Fruit fly (Drosophila melanogaster) whole organism: Measurements from ENCODE around the gene CG15721.

Source experiments
- CG8478 ChIP-seq: fragments of >200 bp; optimal IDR thresholded peaks from 2 replicates; lab custom pipeline; 2018; ENCODE audit warnings: inconsistent platforms
- EcR ChIP-seq, 2 experiments: fragments of >200 bp; optimal IDR thresholded peaks; 2 replicates each; lab custom pipeline; 2017; ENCODE audit warnings: missing biosample characterization in 2 of 2, missing genetic modification characterization in 2 of 2, missing genetic modification reagents in 2 of 2
- pan ChIP-seq: fragments of >200 bp; optimal IDR thresholded peaks from 2 replicates; lab custom pipeline; 2017
- usp ChIP-seq: fragments of >200 bp; optimal IDR thresholded peaks from 2 replicates; lab custom pipeline; 2017; ENCODE audit warnings: missing biosample characterization, missing genetic modification characterization, mixed read lengths

- no peak for TF ChIP-seq pan
- TF ChIP-seq CG8478 (lab: Kevin White, UChicago), result no peak
- no peak for TF ChIP-seq usp (GFP tag; lab: Kevin White, UChicago)
- TF ChIP-seq EcR (GFP tag; optimal IDR thresholded peaks at IDR 0.05; lab: Kevin White, UChicago), result no peak
Observed at dm6 chrX:12927612-12928011, 42.9 kb upstream of the CG15721 start.
